Worm (Caenorhabditis elegans) whole organism, early embryonic: ENCODE measurements around the gene F26A1.19.

Source experiments
- ama-1 ChIP-seq: fragments of 150-350 bp; optimal IDR thresholded peaks from 2 replicates; lab custom pipeline; 2014
- flt-1 ChIP-seq: fragments of 200-800 bp; sonication (Bioruptor generic); IDR thresholded peaks from 2 replicates; pipeline ENCODE4 v1.3.6; 2022; ENCODE audit warnings: missing genetic modification characterization, missing compliant biosample characterization
- tbx-37 ChIP-seq: fragments of 200-800 bp; sonication (Bioruptor generic); conservative IDR thresholded peaks from 2 replicates; pipeline ENCODE4 v1.3.6; 2022; ENCODE audit warnings: missing genetic modification reagents, missing genetic modification characterization, missing compliant biosample characterization

DNA sequence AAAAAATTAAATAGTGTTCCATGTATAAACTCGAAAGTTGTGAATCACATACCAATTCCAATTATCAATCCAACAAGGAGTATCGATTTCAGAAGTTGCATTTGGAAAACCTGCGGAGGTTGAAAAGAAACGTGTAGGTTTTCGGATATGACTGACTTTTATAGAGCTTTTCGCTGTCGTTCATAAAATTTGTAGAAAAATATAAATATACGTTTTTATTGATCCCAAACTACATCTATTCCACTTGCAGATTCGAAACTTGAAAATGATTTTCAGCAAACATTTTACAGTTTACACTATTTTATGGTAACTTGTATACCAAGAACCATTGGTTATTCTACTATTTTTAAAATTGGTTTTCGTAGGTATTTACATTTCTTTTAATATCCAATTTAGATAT is 4.6 kb downstream of the F26A1.19 start, which contains the start of gene clec-156:
- TF ChIP-seq tbx-37 (GFP tag; lab: Robert Waterston, UW) (no peak), ama-1 (lab: Kevin White, UChicago) (no peak), flt-1 (GFP tag; lab: Robert Waterston, UW) (no peak)
